Worm (Caenorhabditis elegans) whole organism, midembryonic: ENCODE results near the gene B0035.3.

Experiments
- T22C8.4 ChIP-seq: fragments of 200-800 bp; sonication (Bioruptor generic); IDR thresholded peaks from 2 replicates; pipeline ENCODE4 v1.3.6; 2022; ENCODE audit warnings: missing genetic modification characterization, missing compliant biosample characterization
- cog-1 ChIP-seq: sonication (generic microtip); optimal IDR thresholded peaks from 2 replicates; lab custom pipeline; 2016; ENCODE audit warnings: missing genetic modification characterization, missing compliant biosample characterization
- flt-1 ChIP-seq: fragments of 200-800 bp; sonication (Bioruptor generic); IDR thresholded peaks from 2 replicates; pipeline ENCODE4 v1.3.6; 2022; ENCODE audit warnings: missing genetic modification characterization, missing compliant biosample characterization
- klf-2 ChIP-seq: fragments of 200-800 bp; sonication (Bioruptor generic); conservative IDR thresholded peaks from 2 replicates; pipeline ENCODE4 v1.3.6; 2022; ENCODE audit warnings: missing genetic modification reagents, missing genetic modification characterization, missing compliant biosample characterization
- med-1 ChIP-seq: sonication (generic microtip); optimal IDR thresholded peaks from 2 replicates; lab custom pipeline; 2017; ENCODE audit warnings: missing genetic modification characterization, mild to moderate bottlenecking, missing compliant biosample characterization, antibody characterized with exemption, missing genetic modification reagents; ENCODE audit not compliant: insufficient read depth
- ref-1 ChIP-seq: fragments of 200-800 bp; sonication (Bioruptor generic); conservative IDR thresholded peaks from 2 replicates; pipeline ENCODE4 v1.3.6; 2022; ENCODE audit warnings: missing genetic modification reagents, missing genetic modification characterization, missing compliant biosample characterization
- tab-1 ChIP-seq: fragments of 200-800 bp; sonication (Bioruptor generic); IDR thresholded peaks from 2 replicates; pipeline ENCODE4 v1.3.6; 2022; ENCODE audit warnings: missing genetic modification characterization, missing compliant biosample characterization
- ztf-23 ChIP-seq: fragments of 200-800 bp; sonication (Bioruptor generic); IDR thresholded peaks from 2 replicates; pipeline ENCODE4 v1.3.6; 2022; ENCODE audit warnings: missing genetic modification reagents, missing genetic modification characterization, missing compliant biosample characterization
- ztf-29 ChIP-seq: fragments of 200-800 bp; sonication (Bioruptor generic); IDR thresholded peaks from 2 replicates; pipeline ENCODE4 v1.3.6; 2022; ENCODE audit warnings: missing genetic modification reagents, missing genetic modification characterization, missing compliant biosample characterization

DNA sequence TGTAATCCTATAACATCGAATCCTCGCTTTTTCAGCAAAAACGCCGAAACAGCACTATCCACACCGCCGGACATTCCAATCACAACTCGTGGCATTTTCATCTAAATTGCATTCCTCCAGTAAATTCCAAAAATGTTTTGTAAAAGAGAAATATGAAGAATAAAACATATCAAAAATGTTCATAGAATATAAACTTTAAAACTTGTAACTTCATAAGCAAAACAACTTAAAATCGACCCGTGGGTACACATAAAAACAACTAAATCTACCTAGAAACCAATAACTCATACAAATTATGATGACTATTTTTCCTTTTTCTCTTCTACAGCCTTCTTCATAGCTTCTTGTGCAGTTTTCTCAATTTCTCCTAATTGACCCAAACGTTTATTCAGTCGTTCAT, 18.0 kb downstream of the B0035.3 start, which contains the start of gene mttu-1:
- TF ChIP-seq klf-2 (no peak), flt-1 (GFP tag; lab: Robert Waterston, UW) (no peak), ref-1 (GFP tag; lab: Robert Waterston, UW) (no peak), tab-1 (GFP tag; lab: Robert Waterston, UW) (no peak), med-1 (no peak), T22C8.4 (GFP tag; lab: Robert Waterston, UW) (no peak), cog-1 (no peak), ztf-23 (GFP tag; lab: Robert Waterston, UW) (no peak), ztf-29 (no peak)
